Worm (Caenorhabditis elegans) whole organism, L4/young adult: ENCODE data around the gene srh-5.

Experiments
- W03F9.2 ChIP-seq: fragments of 150-350 bp; optimal IDR thresholded peaks from 2 replicates; lab custom pipeline; 2014; ENCODE audit warnings: missing biosample characterization, missing genetic modification characterization
- dao-5 ChIP-seq: sonication (generic microtip); optimal IDR thresholded peaks from 2 replicates; lab custom pipeline; 2016; ENCODE audit warnings: missing genotype, missing genetic modification characterization, moderate library complexity, missing compliant biosample characterization
- him-1 ChIP-seq: sonication (generic microtip); optimal IDR thresholded peaks from 2 replicates; lab custom pipeline; 2016; ENCODE audit warnings: missing genotype, missing genetic modification reagents, missing genetic modification characterization, missing compliant biosample characterization

DNA sequence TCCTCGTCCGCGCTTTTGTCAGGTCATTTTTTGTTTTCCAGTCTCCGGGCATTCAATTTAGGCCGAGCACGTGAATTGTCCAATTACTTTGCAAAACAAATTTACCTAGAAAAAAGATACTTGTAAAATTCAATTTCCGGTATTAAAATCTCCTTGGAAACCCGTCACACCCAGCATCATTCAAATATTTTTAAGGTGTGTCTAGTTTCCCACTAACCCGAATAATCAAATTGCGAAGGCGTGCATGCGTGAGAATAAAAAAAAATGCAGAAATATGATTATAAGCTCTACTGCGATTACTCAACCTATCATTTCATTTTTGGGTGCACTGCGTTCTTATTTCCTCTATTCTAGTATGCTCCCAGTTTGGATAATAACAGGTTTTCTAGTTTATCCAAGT, 30.6 kb upstream of the srh-5 start, which contains the start of gene irld-11:
- TF ChIP-seq him-1 (no peak), W03F9.2 (tag; lab: Kevin White, UChicago) (no peak), dao-5 (tag; lab: Kevin White, UChicago) (no peak)
